Worm (Caenorhabditis elegans) whole organism, L4 larva: ENCODE data around the gene rml-3.

ENCODE experiments used
- F10B5.3 ChIP-seq: sonication (generic microtip); optimal IDR thresholded peaks from 2 replicates; lab custom pipeline; 2016; ENCODE audit warnings: mild to moderate bottlenecking, missing genetic modification characterization, missing compliant biosample characterization
- F26F4.8 ChIP-seq: fragments of 200-800 bp; sonication (Bioruptor generic); conservative IDR thresholded peaks from 2 replicates; pipeline ENCODE4 v1.3.6; 2022; ENCODE audit warnings: missing genetic modification characterization, missing compliant biosample characterization
- F44E2.7 ChIP-seq: fragments of 200-800 bp; sonication (Bioruptor generic); IDR thresholded peaks from 2 replicates; pipeline ENCODE4 v2.1.2; 2022; ENCODE audit warnings: missing genetic modification characterization, missing compliant biosample characterization
- F49E8.2 ChIP-seq: sonication (generic microtip); optimal IDR thresholded peaks from 2 replicates; lab custom pipeline; 2016; ENCODE audit warnings: missing compliant biosample characterization, mild to moderate bottlenecking, missing genetic modification characterization, borderline replicate concordance
- Y105C5A.15 ChIP-seq: fragments of 200-800 bp; sonication (Bioruptor generic); IDR thresholded peaks from 2 replicates; pipeline ENCODE4 v1.3.6; 2022; ENCODE audit warnings: missing genetic modification characterization, missing compliant biosample characterization
- Y5F2A.4 ChIP-seq: fragments of 200-800 bp; sonication (Bioruptor generic); optimal IDR thresholded peaks from 2 replicates; lab custom pipeline; 2018; ENCODE audit warnings: mild to moderate bottlenecking, missing genetic modification characterization, missing compliant biosample characterization
- aha-1 ChIP-seq: fragments of 150-350 bp; peaks from one replicate; lab custom pipeline; 2014; ENCODE audit warnings: missing biosample characterization, missing genetic modification characterization
- ama-1 ChIP-seq: fragments of 150-350 bp; optimal IDR thresholded peaks from 2 replicates; lab custom pipeline; 2014; ENCODE audit warnings: inconsistent platforms, mixed read lengths
- arid-1 ChIP-seq: fragments of 200-800 bp; sonication (Bioruptor generic); conservative IDR thresholded peaks from 2 replicates; pipeline ENCODE4 v1.3.6; 2022; ENCODE audit warnings: missing genetic modification reagents, missing genetic modification characterization, missing compliant biosample characterization
- ceh-20 ChIP-seq: fragments of 200-800 bp; sonication (Bioruptor generic); IDR thresholded peaks from 2 replicates; pipeline ENCODE4 v1.3.6; 2022; ENCODE audit warnings: missing genetic modification reagents, missing genetic modification characterization, missing compliant biosample characterization
- ceh-28 ChIP-seq: fragments of 150-350 bp; optimal IDR thresholded peaks from 2 replicates; lab custom pipeline; 2014; ENCODE audit warnings: missing biosample characterization, missing genetic modification reagents, missing genetic modification characterization
- ceh-62 ChIP-seq: sonication (generic microtip); optimal IDR thresholded peaks from 2 replicates; lab custom pipeline; 2017; ENCODE audit warnings: missing biosample characterization, missing genetic modification characterization
- cey-2 ChIP-seq: sonication (generic microtip); optimal IDR thresholded peaks from 3 replicates; lab custom pipeline; 2017; ENCODE audit warnings: missing genetic modification characterization, mild to moderate bottlenecking, missing compliant biosample characterization, antibody characterized with exemption, borderline replicate concordance; ENCODE audit not compliant: insufficient read depth
- ctbp-1 ChIP-seq: fragments of 200-800 bp; sonication (Bioruptor generic); IDR thresholded peaks from 2 replicates; pipeline ENCODE4 v1.3.6; 2022; ENCODE audit warnings: missing genetic modification reagents, missing genetic modification characterization, missing compliant biosample characterization
- daf-16 ChIP-seq, 3 experiments: sonication (generic microtip); optimal IDR thresholded peaks; 2 replicates each; lab custom pipeline; 2016 to 2017; ENCODE audit warnings: missing genetic modification characterization in 3 of 3, missing genetic modification reagents in 3 of 3, mild to moderate bottlenecking in 2 of 3, missing compliant biosample characterization in 2 of 3, missing biosample characterization in 1 of 3, moderate library complexity in 1 of 3
- daf-19 ChIP-seq: fragments of 200-800 bp; sonication (Bioruptor generic); conservative IDR thresholded peaks from 2 replicates; pipeline ENCODE4 v1.3.6; 2022; ENCODE audit warnings: missing genetic modification characterization, missing compliant biosample characterization
- daf-8 ChIP-seq: fragments of 200-800 bp; sonication (Bioruptor generic); IDR thresholded peaks from 2 replicates; pipeline ENCODE4 v1.3.6; 2022; ENCODE audit warnings: missing genetic modification characterization, missing compliant biosample characterization
- dve-1 ChIP-seq: sonication (generic microtip); optimal IDR thresholded peaks from 2 replicates; lab custom pipeline; 2017; ENCODE audit warnings: antibody characterized with exemption, mild to moderate bottlenecking, missing genetic modification characterization, missing compliant biosample characterization; ENCODE audit not compliant: insufficient read depth
- fkh-10 ChIP-seq: fragments of 150-350 bp; optimal IDR thresholded peaks from 2 replicates; lab custom pipeline; 2014; ENCODE audit warnings: missing biosample characterization, missing genetic modification reagents, missing genetic modification characterization
- fos-1 ChIP-seq: fragments of 150-350 bp; optimal IDR thresholded peaks from 2 replicates; lab custom pipeline; 2014; ENCODE audit warnings: missing biosample characterization, missing genetic modification characterization
- gei-8 ChIP-seq: fragments of 200-800 bp; sonication (Bioruptor generic); optimal IDR thresholded peaks from 2 replicates; lab custom pipeline; 2018; ENCODE audit warnings: mild to moderate bottlenecking, missing genetic modification characterization, missing compliant biosample characterization
- hif-1 ChIP-seq, 2 experiments: sonication (generic microtip); optimal IDR thresholded peaks; 2 replicates each; lab custom pipeline; 2016 to 2017; ENCODE audit warnings: missing compliant biosample characterization in 2 of 2, missing genetic modification characterization in 2 of 2, missing genetic modification reagents in 2 of 2, missing genotype in 2 of 2, mild to moderate bottlenecking in 1 of 2
- hlh-30 ChIP-seq: sonication (generic microtip); optimal IDR thresholded peaks from 2 replicates; lab custom pipeline; 2017; ENCODE audit warnings: antibody characterized with exemption, mild to moderate bottlenecking, missing genetic modification characterization, missing compliant biosample characterization; ENCODE audit not compliant: insufficient read depth
- hmg-1.1 ChIP-seq: fragments of 200-800 bp; sonication (Bioruptor generic); IDR thresholded peaks from 2 replicates; pipeline ENCODE4 v1.3.6; 2022; ENCODE audit warnings: missing genetic modification reagents, missing genetic modification characterization, missing compliant biosample characterization
- jun-1 ChIP-seq: fragments of 150-350 bp; optimal IDR thresholded peaks from 2 replicates; lab custom pipeline; 2014; ENCODE audit warnings: missing biosample characterization, missing genetic modification reagents, missing genetic modification characterization
- lin-1 ChIP-seq: fragments of 200-800 bp; sonication (Bioruptor generic); IDR thresholded peaks from 2 replicates; pipeline ENCODE4 v1.3.6; 2022; ENCODE audit warnings: missing genetic modification reagents, missing genetic modification characterization, missing compliant biosample characterization
- lin-39 ChIP-seq: fragments of 150-350 bp; optimal IDR thresholded peaks from 2 replicates; lab custom pipeline; 2014; ENCODE audit warnings: missing biosample characterization, missing genetic modification reagents, missing genetic modification characterization
- lir-3 ChIP-seq: sonication (generic microtip); optimal IDR thresholded peaks from 2 replicates; lab custom pipeline; 2016; ENCODE audit warnings: mild to moderate bottlenecking, missing genetic modification characterization, missing compliant biosample characterization
- lsy-2 ChIP-seq, 2 experiments: fragments of 150-350 bp in 1 of 2; sonication (generic microtip) in 1 of 2; optimal IDR thresholded peaks; 2 replicates each; lab custom pipeline; 2014 to 2017; ENCODE audit warnings: missing biosample characterization in 2 of 2, missing genetic modification characterization in 2 of 2
- madf-5 ChIP-seq, 2 experiments: fragments of 200-800 bp; sonication (Bioruptor generic); IDR thresholded peaks; 2 replicates each; pipeline ENCODE4 v1.3.6; 2022; ENCODE audit warnings: missing compliant biosample characterization in 2 of 2, missing genetic modification characterization in 2 of 2
- mdt-29 ChIP-seq: fragments of 200-800 bp; sonication (Bioruptor generic); IDR thresholded peaks from 2 replicates; pipeline ENCODE4 v1.3.6; 2022; ENCODE audit warnings: missing genetic modification reagents, missing genetic modification characterization, missing compliant biosample characterization
- mes-2 ChIP-seq: sonication (generic microtip); optimal IDR thresholded peaks from 2 replicates; lab custom pipeline; 2016; ENCODE audit warnings: missing genotype, mild to moderate bottlenecking, missing genetic modification characterization, missing compliant biosample characterization; ENCODE audit not compliant: poor library complexity, severe bottlenecking
- mxl-3 ChIP-seq: fragments of 200-800 bp; sonication (Bioruptor generic); optimal IDR thresholded peaks from 2 replicates; lab custom pipeline; 2018; ENCODE audit warnings: mild to moderate bottlenecking, missing genetic modification characterization, missing compliant biosample characterization
- nhr-237 ChIP-seq: sonication (generic microtip); optimal IDR thresholded peaks from 2 replicates; lab custom pipeline; 2017; ENCODE audit warnings: missing biosample characterization, missing genetic modification characterization
- nhr-25 ChIP-seq: sonication (generic microtip); optimal IDR thresholded peaks from 2 replicates; lab custom pipeline; 2017; ENCODE audit warnings: missing genetic modification characterization, mild to moderate bottlenecking, missing compliant biosample characterization, antibody characterized with exemption, moderate library complexity, borderline replicate concordance; ENCODE audit not compliant: insufficient read depth
- nhr-42 ChIP-seq: fragments of 200-800 bp; sonication (Bioruptor generic); IDR thresholded peaks from 2 replicates; pipeline ENCODE4 v1.3.6; 2022; ENCODE audit warnings: missing genetic modification characterization, missing compliant biosample characterization
- pha-4 ChIP-seq, 2 experiments: fragments of 150-350 bp in 1 of 2; fragments of 200-800 bp in 1 of 2; sonication (Bioruptor generic) in 1 of 2; IDR thresholded peaks in 1 of 2; optimal IDR thresholded peaks in 1 of 2; 2 replicates each; pipeline versions ENCODE4 v1.3.6 to Lab custom; 2014 to 2022; ENCODE audit warnings: missing genetic modification characterization in 2 of 2, missing genetic modification reagents in 2 of 2, missing biosample characterization in 1 of 2, missing compliant biosample characterization in 1 of 2
- php-3 ChIP-seq: fragments of 200-800 bp; sonication (Bioruptor generic); IDR thresholded peaks from 2 replicates; pipeline ENCODE4 v1.3.6; 2022; ENCODE audit warnings: missing genetic modification reagents, missing genetic modification characterization, missing compliant biosample characterization
- saeg-2 ChIP-seq: fragments of 200-800 bp; sonication (Bioruptor generic); IDR thresholded peaks from 2 replicates; pipeline ENCODE4 v1.3.6; 2022; ENCODE audit warnings: missing genetic modification reagents, missing genetic modification characterization, missing compliant biosample characterization
- sdz-12 ChIP-seq: fragments of 200-800 bp; sonication (Bioruptor generic); optimal IDR thresholded peaks from 2 replicates; lab custom pipeline; 2018; ENCODE audit warnings: mild to moderate bottlenecking, missing genetic modification characterization, missing compliant biosample characterization
- set-16 ChIP-seq: fragments of 200-800 bp; sonication (Bioruptor generic); IDR thresholded peaks from 2 replicates; pipeline ENCODE4 v1.3.6; 2022; ENCODE audit warnings: missing genetic modification reagents, missing genetic modification characterization, missing compliant biosample characterization
- snpc-1.2 ChIP-seq: fragments of 200-800 bp; sonication (Bioruptor generic); IDR thresholded peaks from 2 replicates; pipeline ENCODE4 v1.3.6; 2022; ENCODE audit warnings: missing genetic modification reagents, missing genetic modification characterization, missing compliant biosample characterization
- spr-1 ChIP-seq: sonication (generic microtip); optimal IDR thresholded peaks from 2 replicates; lab custom pipeline; 2016; ENCODE audit warnings: mild to moderate bottlenecking, missing genetic modification characterization, missing compliant biosample characterization
- tra-1 ChIP-seq: fragments of 200-800 bp; sonication (Bioruptor generic); IDR thresholded peaks from 2 replicates; pipeline ENCODE4 v1.3.6; 2022; ENCODE audit warnings: missing genetic modification reagents, missing genetic modification characterization, missing compliant biosample characterization
- unc-39 ChIP-seq: sonication (generic microtip); optimal IDR thresholded peaks from 2 replicates; lab custom pipeline; 2017; ENCODE audit warnings: missing biosample characterization, missing genetic modification characterization
- unc-62 ChIP-seq, 3 experiments: fragments of 150-350 bp in 1 of 3; sonication (generic microtip); optimal IDR thresholded peaks in 2 of 3; peaks in 1 of 3; 1 replicate in 1 of 3; 2 replicates in 2 of 3; lab custom pipeline; 2014 to 2017; ENCODE audit warnings: missing biosample characterization in 3 of 3, missing genetic modification characterization in 3 of 3, missing genetic modification reagents in 3 of 3, missing genotype in 1 of 3
- zfp-3 ChIP-seq: fragments of 200-800 bp; sonication (Bioruptor generic); conservative IDR thresholded peaks from 2 replicates; pipeline ENCODE4 v1.3.6; 2022; ENCODE audit warnings: missing genetic modification reagents, missing genetic modification characterization, missing compliant biosample characterization
- zip-2 ChIP-seq: fragments of 150-350 bp; optimal IDR thresholded peaks from 2 replicates; lab custom pipeline; 2014; ENCODE audit warnings: missing biosample characterization, missing genetic modification characterization

rml-3 gene

DNA sequence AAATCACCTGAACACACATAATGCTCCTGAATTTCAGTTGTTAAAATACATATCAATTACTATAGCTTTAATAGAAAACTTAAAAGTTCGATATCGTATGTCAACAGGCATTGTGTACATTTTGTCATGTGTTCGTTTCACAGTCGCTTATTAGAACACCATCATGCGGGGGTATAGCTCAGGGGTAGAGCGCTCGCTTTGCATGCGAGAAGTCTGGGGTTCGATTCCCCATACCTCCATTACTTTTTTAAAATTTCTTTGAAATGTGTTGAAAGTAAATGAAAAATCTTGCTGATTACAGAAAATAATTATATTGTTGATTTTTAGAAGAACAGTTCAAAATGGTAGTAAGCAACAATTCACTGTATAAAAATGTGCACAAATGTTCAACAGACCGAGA is 47.3 kb upstream of the rml-3 start (continued):
- TF ChIP-seq tra-1 (GFP tag; lab: Robert Waterston, UW) (peak; percentile 44; the same call in 1 of the 2 replicates), php-3 (GFP tag; lab: Robert Waterston, UW) (peak; percentile 62; the same call in 1 of the 2 replicates), nhr-25 (tag; lab: Kevin White, UChicago) (peak; percentile 67), hif-1 (tag; optimal IDR thresholded peaks at IDR 0.05; lab: Kevin White, UChicago) (no peak), nhr-237 (no peak), gei-8 (GFP tag; lab: Kevin White, UChicago) (no peak), ama-1 (no peak), zfp-3 (GFP tag; lab: Robert Waterston, UW) (no peak), spr-1 (tag; lab: Kevin White, UChicago) (peak; percentile 46), saeg-2 (0 out of 2 replicates have a peak, but pooled peaks have one; percentile 8), ceh-28 (tag; lab: Kevin White, UChicago) (no peak), F10B5.3 (tag; lab: Kevin White, UChicago) (no peak), cey-2 (no peak), hlh-30 (tag; lab: Kevin White, UChicago) (peak; percentile 49), daf-16 (GFP tag; optimal IDR thresholded peaks at IDR 0.05; lab: Kevin White, UChicago) (peak; percentile 30 to 87), daf-16 (tag; optimal IDR thresholded peaks at IDR 0.05; lab: Kevin White, UChicago) (peak; percentile 70), F26F4.8 (GFP tag; lab: Robert Waterston, UW) (peak; percentile 87), jun-1 (tag; lab: Kevin White, UChicago) (no peak), F44E2.7 (GFP tag; lab: Robert Waterston, UW) (0 out of 2 replicates have a peak, but pooled peaks have one; percentile 76), daf-19 (peak; percentile 78), set-16 (GFP tag; lab: Robert Waterston, UW) (no peak), Y105C5A.15 (GFP tag; lab: Robert Waterston, UW) (peak; percentile 77; the same call in 1 of the 2 replicates), arid-1 (GFP tag; lab: Robert Waterston, UW) (peak; percentile 77), nhr-42 (peak; percentile 29; the same call in 1 of the 2 replicates), ceh-62 (tag; lab: Kevin White, UChicago) (no peak), unc-39 (no peak), sdz-12 (GFP tag; lab: Kevin White, UChicago) (no peak), mes-2 (tag; lab: Kevin White, UChicago) (peak; percentile 73), F49E8.2 (tag; lab: Kevin White, UChicago) (peak; percentile 21), Y5F2A.4 (peak; percentile 75), hmg-1.1 (peak; percentile 25; the same call in 1 of the 2 replicates), ctbp-1 (GFP tag; lab: Robert Waterston, UW) (peak; percentile 78), pha-4 (GFP tag; IDR thresholded peaks at IDR 0.05; lab: Robert Waterston, UW) (peak; percentile 92), pha-4 (tag; optimal IDR thresholded peaks at IDR 0.05; lab: Kevin White, UChicago) (no peak), mdt-29 (peak; percentile 40; the same call in 1 of the 2 replicates), snpc-1.2 (GFP tag; lab: Robert Waterston, UW) (peak; percentile 89), fos-1 (tag; lab: Kevin White, UChicago) (no peak), madf-5 (GFP tag; IDR thresholded peaks at IDR 0.05; lab: Robert Waterston, UW) (peak; percentile 49 to 60; a peak in 1 of 4 replicates)

ce11 chrX:6280998-6281397 is 42.1 kb upstream of the rml-3 start:
- TF ChIP-seq fkh-10 (GFP tag; lab: Kevin White, UChicago) (no peak), zip-2 (tag; lab: Kevin White, UChicago) (no peak), arid-1 (GFP tag; lab: Robert Waterston, UW) (no peak), aha-1 (tag; lab: Kevin White, UChicago) (peak; percentile 8), mxl-3 (no peak), unc-62 (GFP tag; optimal IDR thresholded peaks at IDR 0.05 in 1 of 2; lab: Kevin White, UChicago) (peak in 1 of 2 experiments; percentile 46), unc-62 (tag; optimal IDR thresholded peaks at IDR 0.05; lab: Kevin White, UChicago) (no peak), F49E8.2 (tag; lab: Kevin White, UChicago) (no peak), daf-8 (GFP tag; lab: Robert Waterston, UW) (no peak), lir-3 (no peak), dve-1 (tag; lab: Kevin White, UChicago) (no peak), lin-39 (tag; lab: Kevin White, UChicago) (no peak), ceh-20 (GFP tag; lab: Robert Waterston, UW) (no peak), lsy-2 (tag; optimal IDR thresholded peaks at IDR 0.05; lab: Kevin White, UChicago) (peak in 1 of 2 experiments; percentile 13), mes-2 (tag; lab: Kevin White, UChicago) (peak; percentile 43), lin-1 (GFP tag; lab: Robert Waterston, UW) (no peak), ama-1 (peak; percentile 82), fos-1 (tag; lab: Kevin White, UChicago) (no peak)
